Fruit fly (Drosophila melanogaster) whole organism, embryonic: ENCODE results near the gene Tbcd.

ENCODE experiments used
- Ada2b ChIP-seq: fragments of 200-800 bp; sonication (Bioruptor generic); IDR thresholded peaks from 2 replicates; pipeline ENCODE4 v1.3.6; 2022; ENCODE audit warnings: missing biosample characterization, missing genetic modification characterization
- Atf-2 ChIP-seq: fragments of 200-800 bp; sonication (Bioruptor generic); optimal IDR thresholded peaks from 2 replicates; lab custom pipeline; 2016; ENCODE audit warnings: missing biosample characterization, missing genetic modification characterization
- Atf3 ChIP-seq: fragments of 200-800 bp; sonication (Bioruptor generic); optimal IDR thresholded peaks from 3 replicates; lab custom pipeline; 2016; ENCODE audit warnings: missing biosample characterization, missing genetic modification characterization
- BEAF-32 ChIP-seq: fragments of 200-800 bp; sonication (Bioruptor generic); optimal IDR thresholded peaks from 3 replicates; lab custom pipeline; 2017; ENCODE audit warnings: missing biosample characterization, missing genetic modification characterization, mild to moderate bottlenecking, moderate library complexity, missing genetic modification reagents
- CG11456 ChIP-seq: fragments of 200-800 bp; sonication (Bioruptor generic); IDR thresholded peaks from 3 replicates; pipeline ENCODE4 v1.3.6; 2022; ENCODE audit warnings: missing biosample characterization, missing genetic modification characterization
- CG17802 ChIP-seq: fragments of 200-800 bp; sonication (Bioruptor generic); optimal IDR thresholded peaks from 2 replicates; lab custom pipeline; 2018; ENCODE audit warnings: missing biosample characterization, mild to moderate bottlenecking, missing genetic modification characterization, moderate library complexity
- CG4617 ChIP-seq: fragments of 200-800 bp; sonication (Bioruptor generic); optimal IDR thresholded peaks from 3 replicates; lab custom pipeline; 2016; ENCODE audit warnings: missing biosample characterization, missing genetic modification characterization, borderline replicate concordance
- CG6813 ChIP-seq: fragments of 200-800 bp; sonication (Bioruptor generic); optimal IDR thresholded peaks from 2 replicates; lab custom pipeline; 2017; ENCODE audit warnings: missing biosample characterization, missing genetic modification characterization, mild to moderate bottlenecking, moderate library complexity, missing genetic modification reagents
- CG8924 ChIP-seq: fragments of 200-800 bp; optimal IDR thresholded peaks from 3 replicates; lab custom pipeline; 2019; ENCODE audit warnings: missing biosample characterization, mild to moderate bottlenecking, missing genetic modification characterization, moderate library complexity
- CG9437 ChIP-seq: fragments of 200-800 bp; sonication (Bioruptor generic); optimal IDR thresholded peaks from 2 replicates; lab custom pipeline; 2018; ENCODE audit warnings: missing biosample characterization, mild to moderate bottlenecking, missing genetic modification characterization
- CG9932 ChIP-seq: fragments of 200-800 bp; sonication (Bioruptor generic); IDR thresholded peaks from 2 replicates; pipeline ENCODE4 v1.3.6; 2022; ENCODE audit warnings: missing biosample characterization, missing genetic modification characterization
- Elba2 ChIP-seq: fragments of 200-800 bp; sonication (Bioruptor generic); optimal IDR thresholded peaks from 3 replicates; lab custom pipeline; 2016; ENCODE audit warnings: missing biosample characterization, missing genetic modification characterization
- HmgD ChIP-seq: fragments of 200-800 bp; sonication (Bioruptor generic); optimal IDR thresholded peaks from 3 replicates; lab custom pipeline; 2016; ENCODE audit warnings: missing biosample characterization, missing genetic modification characterization
- Hr51 ChIP-seq, 2 experiments: fragments of 200-800 bp; sonication (Bioruptor generic); optimal IDR thresholded peaks; 2 replicates in 1 of 2; 3 replicates in 1 of 2; lab custom pipeline; 2016 to 2018; ENCODE audit warnings: missing biosample characterization in 2 of 2, missing genetic modification characterization in 2 of 2, mild to moderate bottlenecking in 1 of 2, moderate library complexity in 1 of 2
- MBD-R2 ChIP-seq: fragments of 200-800 bp; sonication (Bioruptor generic); IDR thresholded peaks from 2 replicates; pipeline ENCODE4 v1.3.6; 2022; ENCODE audit warnings: missing biosample characterization, missing genetic modification characterization
- NC2β ChIP-seq: fragments of 200-800 bp; sonication (Bioruptor generic); optimal IDR thresholded peaks from 2 replicates; lab custom pipeline; 2016; ENCODE audit warnings: missing biosample characterization, missing genetic modification characterization
- PHDP ChIP-seq: fragments of 200-800 bp; sonication (Bioruptor generic); optimal IDR thresholded peaks from 3 replicates; lab custom pipeline; 2018; ENCODE audit warnings: missing biosample characterization, mild to moderate bottlenecking, missing genetic modification characterization, moderate library complexity
- Scr ChIP-seq: fragments of 200-800 bp; sonication (Bioruptor generic); IDR thresholded peaks from 2 replicates; pipeline ENCODE4 v1.3.6; 2022; ENCODE audit warnings: missing biosample characterization, missing genetic modification characterization; ENCODE audit not compliant: partially characterized antibody
- Spps ChIP-seq: fragments of 200-800 bp; sonication (Bioruptor generic); optimal IDR thresholded peaks from 2 replicates; lab custom pipeline; 2018; ENCODE audit warnings: missing biosample characterization, mild to moderate bottlenecking, missing genetic modification characterization
- Sry-δ ChIP-seq: fragments of 200-800 bp; sonication (Bioruptor generic); optimal IDR thresholded peaks from 2 replicates; lab custom pipeline; 2016; ENCODE audit warnings: missing biosample characterization, missing genetic modification characterization
- Trl ChIP-seq, 3 experiments: fragments of >200 bp in 2 of 3; fragments of 200-800 bp in 1 of 3; sonication (Bioruptor generic) in 1 of 3; optimal IDR thresholded peaks; 2 replicates in 1 of 3; 3 replicates in 2 of 3; lab custom pipeline; 2016 to 2017; ENCODE audit warnings: missing biosample characterization in 1 of 3, missing genetic modification characterization in 1 of 3
- Xbp1 ChIP-seq: fragments of 200-800 bp; sonication (Bioruptor generic); optimal IDR thresholded peaks from 3 replicates; lab custom pipeline; 2016; ENCODE audit warnings: missing biosample characterization, mild to moderate bottlenecking, missing genetic modification characterization
- bowl ChIP-seq: fragments of 200-800 bp; sonication (Bioruptor generic); IDR thresholded peaks from 2 replicates; pipeline ENCODE4 v1.3.6; 2022; ENCODE audit warnings: missing biosample characterization, missing genetic modification characterization
- cad ChIP-seq: fragments of >200 bp; optimal IDR thresholded peaks from 2 replicates; lab custom pipeline; 2017; ENCODE audit warnings: missing biosample characterization, missing genetic modification characterization
- corto ChIP-seq: fragments of 200-800 bp; sonication (Bioruptor generic); optimal IDR thresholded peaks from 2 replicates; lab custom pipeline; 2016; ENCODE audit warnings: missing biosample characterization, mild to moderate bottlenecking, missing genetic modification characterization, moderate library complexity
- exex ChIP-seq: fragments of 200-800 bp; sonication (Bioruptor generic); optimal IDR thresholded peaks from 4 replicates; lab custom pipeline; 2018; ENCODE audit warnings: missing biosample characterization, mild to moderate bottlenecking, missing genetic modification characterization, moderate library complexity
- fd102C ChIP-seq: fragments of 200-800 bp; sonication (Bioruptor generic); optimal IDR thresholded peaks from 2 replicates; lab custom pipeline; 2018; ENCODE audit warnings: missing biosample characterization, mild to moderate bottlenecking, missing genetic modification characterization, moderate library complexity
- gem ChIP-seq: fragments of 200-800 bp; sonication (Bioruptor generic); optimal IDR thresholded peaks from 2 replicates; lab custom pipeline; 2019; ENCODE audit warnings: missing biosample characterization, mild to moderate bottlenecking, missing genetic modification characterization, moderate library complexity
- her ChIP-seq: fragments of 200-800 bp; sonication (Bioruptor generic); optimal IDR thresholded peaks from 2 replicates; lab custom pipeline; 2016; ENCODE audit warnings: missing biosample characterization, missing genetic modification characterization
- rib ChIP-seq: fragments of 200-800 bp; sonication (Bioruptor generic); IDR thresholded peaks from 2 replicates; pipeline ENCODE4 v1.3.6; 2022; ENCODE audit warnings: missing biosample characterization, missing genetic modification characterization
- schlank ChIP-seq: fragments of 200-800 bp; sonication (Bioruptor generic); optimal IDR thresholded peaks from 2 replicates; lab custom pipeline; 2018; ENCODE audit warnings: missing biosample characterization, mild to moderate bottlenecking, missing genetic modification characterization
- sens-2 ChIP-seq: fragments of 200-800 bp; sonication (Bioruptor generic); IDR thresholded peaks from 2 replicates; pipeline ENCODE4 v1.3.6; 2022; ENCODE audit warnings: missing biosample characterization, missing genetic modification characterization
- sima ChIP-seq: fragments of 200-800 bp; sonication (Bioruptor generic); optimal IDR thresholded peaks from 2 replicates; lab custom pipeline; 2016; ENCODE audit warnings: missing biosample characterization, missing genetic modification characterization
- stwl ChIP-seq: fragments of 200-800 bp; sonication (Bioruptor generic); optimal IDR thresholded peaks from 3 replicates; lab custom pipeline; 2018; ENCODE audit warnings: missing biosample characterization, mild to moderate bottlenecking, missing genetic modification characterization, moderate library complexity
- zf30C ChIP-seq: fragments of 200-800 bp; sonication (Bioruptor generic); optimal IDR thresholded peaks from 3 replicates; lab custom pipeline; 2018; ENCODE audit warnings: missing biosample characterization, mild to moderate bottlenecking, missing genetic modification characterization

The Tbcd gene

dm6 chr2L:2151544-2152290, 4.4 kb downstream of the Tbcd start, which contains the start of gene AIF (continued):
- TF ChIP-seq Hr51 (GFP tag; optimal IDR thresholded peaks at IDR 0.05; lab: Kevin White, UChicago) (no peak), CG11456 (GFP tag; lab: Robert Waterston, UW) (no peak), Spps (tag; lab: Kevin White, UChicago) (no peak), BEAF-32 (GFP tag; lab: Kevin White, UChicago) (peak; percentile 19), CG8924 (tag; lab: Kevin White, UChicago) (no peak), Ada2b (GFP tag; lab: Robert Waterston, UW) (no peak), Sry-δ (GFP tag; lab: Kevin White, UChicago) (peak; percentile 7), Trl (optimal IDR thresholded peaks at IDR 0.05; lab: Kevin White, UChicago) (no peak), Trl (GFP tag; optimal IDR thresholded peaks at IDR 0.05; lab: Kevin White, UChicago) (no peak), CG6813 (no peak), Xbp1 (GFP tag; lab: Kevin White, UChicago) (no peak), NC2β (GFP tag; lab: Kevin White, UChicago) (peak; percentile 17), Scr (GFP tag; lab: Robert Waterston, UW) (no peak), her (no peak), Atf-2 (no peak), bowl (GFP tag; lab: Robert Waterston, UW) (no peak), CG4617 (peak; percentile 40), schlank (tag; lab: Kevin White, UChicago) (no peak), rib (GFP tag; lab: Robert Waterston, UW) (no peak), sens-2 (GFP tag; lab: Robert Waterston, UW) (no peak), gem (no peak), zf30C (no peak), corto (GFP tag; lab: Kevin White, UChicago) (no peak), exex (no peak), CG17802 (tag; lab: Kevin White, UChicago) (no peak), fd102C (no peak), Atf3 (GFP tag; lab: Kevin White, UChicago) (no peak), CG9437 (GFP tag; lab: Kevin White, UChicago) (peak; percentile 80), MBD-R2 (GFP tag; lab: Robert Waterston, UW) (no peak), CG9932 (GFP tag; lab: Robert Waterston, UW) (no peak), PHDP (tag; lab: Kevin White, UChicago) (no peak), sima (no peak), HmgD (GFP tag; lab: Kevin White, UChicago) (no peak), cad (GFP tag; lab: Kevin White, UChicago) (no peak)

dm6 chr2L:2155453-2155852, 8.1 kb downstream of the Tbcd start, which contains the start of gene CG15382:
Gene CG15382, plus strand, starts transcription at chr2L:2155753.
- TF ChIP-seq Elba2 (GFP tag; lab: Kevin White, UChicago) = peak; percentile 38
- TF ChIP-seq stwl (tag; lab: Kevin White, UChicago) = no peak
